Worm (Caenorhabditis elegans) whole organism, L1 larva: Measurements from ENCODE around the gene msp-78.

Experiments used
- C04F5.9 ChIP-seq: sonication (generic microtip); optimal IDR thresholded peaks from 2 replicates; lab custom pipeline; 2016; ENCODE audit warnings: missing genetic modification characterization, missing compliant biosample characterization
- F16B12.6 ChIP-seq: fragments of 150-350 bp; optimal IDR thresholded peaks from 2 replicates; lab custom pipeline; 2014; ENCODE audit warnings: missing biosample characterization, missing genetic modification characterization
- aly-2 ChIP-seq: fragments of 150-350 bp; optimal IDR thresholded peaks from 2 replicates; lab custom pipeline; 2014; ENCODE audit warnings: missing biosample characterization, missing genetic modification characterization
- blmp-1 ChIP-seq: fragments of 150-350 bp; optimal IDR thresholded peaks from 2 replicates; lab custom pipeline; 2014; ENCODE audit warnings: missing biosample characterization, missing genetic modification characterization
- ceh-63 ChIP-seq: fragments of 200-800 bp; sonication (Bioruptor generic); optimal IDR thresholded peaks from 2 replicates; lab custom pipeline; 2018; ENCODE audit warnings: mild to moderate bottlenecking, missing genetic modification characterization, missing compliant biosample characterization
- ceh-88 ChIP-seq: fragments of 200-800 bp; sonication (Bioruptor generic); IDR thresholded peaks from 2 replicates; pipeline ENCODE4 v1.3.6; 2022; ENCODE audit warnings: missing genetic modification characterization, missing compliant biosample characterization
- ceh-90 ChIP-seq: sonication (generic microtip); optimal IDR thresholded peaks from 2 replicates; lab custom pipeline; 2016; ENCODE audit warnings: missing genetic modification characterization, missing compliant biosample characterization
- dsc-1 ChIP-seq: sonication (generic microtip); optimal IDR thresholded peaks from 2 replicates; lab custom pipeline; 2016; ENCODE audit warnings: mild to moderate bottlenecking, missing genetic modification characterization, missing compliant biosample characterization
- efl-3 ChIP-seq: fragments of 200-800 bp; sonication (Bioruptor generic); optimal IDR thresholded peaks from 2 replicates; lab custom pipeline; 2018; ENCODE audit warnings: mild to moderate bottlenecking, missing genetic modification characterization, missing compliant biosample characterization
- elt-2 ChIP-seq: sonication (generic microtip); optimal IDR thresholded peaks from 2 replicates; lab custom pipeline; 2016; ENCODE audit warnings: missing genetic modification characterization, mild to moderate bottlenecking, inconsistent platforms, missing compliant biosample characterization, missing genetic modification reagents
- fkh-10 ChIP-seq: sonication (generic microtip); optimal IDR thresholded peaks from 2 replicates; lab custom pipeline; 2017; ENCODE audit warnings: missing biosample characterization, missing genetic modification reagents, missing genetic modification characterization
- grh-1 ChIP-seq: fragments of 200-800 bp; sonication (Bioruptor generic); IDR thresholded peaks from 2 replicates; pipeline ENCODE4 v1.3.6; 2022; ENCODE audit warnings: missing genetic modification reagents, missing genetic modification characterization, missing compliant biosample characterization
- irx-1 ChIP-seq: sonication (generic microtip); optimal IDR thresholded peaks from 2 replicates; lab custom pipeline; 2016; ENCODE audit warnings: missing genetic modification characterization, missing compliant biosample characterization
- isw-1 ChIP-seq: fragments of 200-800 bp; sonication (Bioruptor generic); IDR thresholded peaks from 2 replicates; pipeline ENCODE4 v1.3.6; 2022; ENCODE audit warnings: missing genetic modification characterization, missing compliant biosample characterization
- jun-1 ChIP-seq: fragments of 150-350 bp; optimal IDR thresholded peaks from 2 replicates; lab custom pipeline; 2014; ENCODE audit warnings: missing biosample characterization, missing genetic modification reagents, missing genetic modification characterization
- lin-39 ChIP-seq: fragments of 150-350 bp; optimal IDR thresholded peaks from 2 replicates; lab custom pipeline; 2014; ENCODE audit warnings: missing biosample characterization, missing genetic modification reagents, missing genetic modification characterization
- mdl-1 ChIP-seq, 2 experiments: fragments of 150-350 bp; optimal IDR thresholded peaks; 2 replicates each; lab custom pipeline; 2014 to 2017; ENCODE audit warnings: missing biosample characterization in 2 of 2, missing genetic modification characterization in 2 of 2, inconsistent platforms in 1 of 2
- mef-2 ChIP-seq: fragments of 150-350 bp; optimal IDR thresholded peaks from 2 replicates; lab custom pipeline; 2014; ENCODE audit warnings: missing biosample characterization, missing genetic modification characterization
- mep-1 ChIP-seq: fragments of 150-350 bp; optimal IDR thresholded peaks from 2 replicates; lab custom pipeline; 2014; ENCODE audit warnings: missing biosample characterization, missing genetic modification characterization
- nhr-19 ChIP-seq: fragments of 200-800 bp; sonication (Bioruptor generic); conservative IDR thresholded peaks from 2 replicates; pipeline ENCODE4 v1.3.6; 2022; ENCODE audit warnings: missing genetic modification characterization, missing compliant biosample characterization
- nhr-20 ChIP-seq: sonication (generic microtip); optimal IDR thresholded peaks from 2 replicates; lab custom pipeline; 2016; ENCODE audit warnings: mild to moderate bottlenecking, missing genetic modification characterization, missing compliant biosample characterization
- nhr-28 ChIP-seq: fragments of 150-350 bp; optimal IDR thresholded peaks from 2 replicates; lab custom pipeline; 2014; ENCODE audit warnings: missing biosample characterization, missing genetic modification characterization
- nhr-71 ChIP-seq: sonication (generic microtip); optimal IDR thresholded peaks from 2 replicates; lab custom pipeline; 2016; ENCODE audit warnings: mild to moderate bottlenecking, missing genetic modification characterization, moderate library complexity, missing compliant biosample characterization
- nhr-84 ChIP-seq: sonication (generic microtip); optimal IDR thresholded peaks from 2 replicates; lab custom pipeline; 2017; ENCODE audit warnings: missing biosample characterization, missing genetic modification characterization
- nhr-85 ChIP-seq: sonication (generic microtip); peaks from one replicate; lab custom pipeline; 2016; ENCODE audit warnings: missing genetic modification characterization, inconsistent platforms, missing compliant biosample characterization
- nhr-90 ChIP-seq: sonication (generic microtip); optimal IDR thresholded peaks from 2 replicates; lab custom pipeline; 2016; ENCODE audit warnings: mild to moderate bottlenecking, missing genetic modification characterization, missing compliant biosample characterization; ENCODE audit not compliant: poor library complexity
- pqm-1 ChIP-seq: sonication (generic microtip); optimal IDR thresholded peaks from 3 replicates; lab custom pipeline; 2017; ENCODE audit warnings: missing biosample characterization, missing genetic modification characterization
- snu-23 ChIP-seq: sonication (generic microtip); optimal IDR thresholded peaks from 2 replicates; lab custom pipeline; 2016; ENCODE audit warnings: missing genetic modification characterization, missing compliant biosample characterization
- sox-4 ChIP-seq: sonication (generic microtip); optimal IDR thresholded peaks from 2 replicates; lab custom pipeline; 2016; ENCODE audit warnings: missing genetic modification characterization, missing compliant biosample characterization
- sptf-1 ChIP-seq: fragments of 150-350 bp; optimal IDR thresholded peaks from 2 replicates; lab custom pipeline; 2014; ENCODE audit warnings: missing biosample characterization, missing genetic modification characterization
- swsn-7 ChIP-seq: sonication (generic microtip); optimal IDR thresholded peaks from 2 replicates; lab custom pipeline; 2016; ENCODE audit warnings: missing genetic modification characterization, missing compliant biosample characterization
- tbx-2 ChIP-seq: sonication (generic microtip); optimal IDR thresholded peaks from 2 replicates; lab custom pipeline; 2016; ENCODE audit warnings: missing genetic modification characterization, missing compliant biosample characterization
- tlp-1 ChIP-seq: fragments of 150-350 bp; optimal IDR thresholded peaks from 2 replicates; lab custom pipeline; 2014; ENCODE audit warnings: missing biosample characterization, missing genetic modification characterization
- unc-130 ChIP-seq: fragments of 150-350 bp; optimal IDR thresholded peaks from 2 replicates; lab custom pipeline; 2017; ENCODE audit warnings: missing biosample characterization, missing genetic modification characterization, inconsistent platforms
- unc-30 ChIP-seq: sonication (generic microtip); optimal IDR thresholded peaks from 2 replicates; lab custom pipeline; 2017; ENCODE audit warnings: missing biosample characterization, missing genetic modification characterization
- unc-86 ChIP-seq: sonication (generic microtip); optimal IDR thresholded peaks from 2 replicates; lab custom pipeline; 2016; ENCODE audit warnings: missing genetic modification characterization, missing compliant biosample characterization
- vab-15 ChIP-seq: sonication (generic microtip); optimal IDR thresholded peaks from 2 replicates; lab custom pipeline; 2017; ENCODE audit warnings: missing genotype, mild to moderate bottlenecking, missing genetic modification characterization, missing compliant biosample characterization
- xbp-1 ChIP-seq: sonication (generic microtip); optimal IDR thresholded peaks from 2 replicates; lab custom pipeline; 2016; ENCODE audit warnings: missing genetic modification characterization, missing compliant biosample characterization
- zag-1 ChIP-seq: fragments of 150-350 bp; optimal IDR thresholded peaks from 2 replicates; lab custom pipeline; 2014; ENCODE audit warnings: missing biosample characterization, missing genetic modification characterization
- zip-4 ChIP-seq: fragments of 200-800 bp; sonication (Bioruptor generic); optimal IDR thresholded peaks from 2 replicates; lab custom pipeline; 2018; ENCODE audit warnings: mild to moderate bottlenecking, missing genetic modification characterization, moderate library complexity, missing compliant biosample characterization
- ztf-4 ChIP-seq: fragments of 150-350 bp; optimal IDR thresholded peaks from 2 replicates; lab custom pipeline; 2014; ENCODE audit warnings: missing biosample characterization, missing genetic modification characterization

Gene msp-78

ce11 chrIV:9784689-9785088 lies 14.8 kb downstream of the msp-78 start, which contains the start of gene sre-4:
sre-4 (minus strand) TSS chrIV:9784789.
- TF ChIP-seq elt-2 (tag; lab: Kevin White, UChicago) (no peak), dsc-1 (tag; lab: Kevin White, UChicago) (peak; percentile 9)

ce11 chrIV:9789496-9789895 lies 19.6 kb downstream of the msp-78 start, which contains the start of gene T13F2.4:
T13F2.4 (plus strand) TSS chrIV:9789796.
- TF ChIP-seq nhr-19 = no peak
- TF ChIP-seq ztf-4 (tag; lab: Kevin White, UChicago) = no peak
- TF ChIP-seq nhr-84 (tag; lab: Kevin White, UChicago) = no peak
- TF ChIP-seq ceh-63 (GFP tag; lab: Kevin White, UChicago) = no peak
- TF ChIP-seq ceh-88 (GFP tag; lab: Robert Waterston, UW) = no peak
- no peak for TF ChIP-seq sptf-1 (tag; lab: Kevin White, UChicago)
- no peak for TF ChIP-seq zip-4 (GFP tag; lab: Kevin White, UChicago)
- TF ChIP-seq xbp-1 (tag; lab: Kevin White, UChicago) = no peak
- no peak for TF ChIP-seq elt-2 (tag; lab: Kevin White, UChicago)
- no peak for TF ChIP-seq nhr-90
- TF ChIP-seq nhr-28 (tag; lab: Kevin White, UChicago) = no peak
- no peak for TF ChIP-seq isw-1
- TF ChIP-seq C04F5.9 (tag; lab: Kevin White, UChicago) = no peak
- no peak for TF ChIP-seq mep-1 (tag; lab: Kevin White, UChicago)
- no peak for TF ChIP-seq unc-130 (tag; lab: Kevin White, UChicago)
- TF ChIP-seq, all 84 proteins: peak for 0

- TF ChIP-seq snu-23 (GFP tag; lab: Kevin White, UChicago) = peak; percentile 22
- TF ChIP-seq vab-15 (tag; lab: Kevin White, UChicago) = peak; percentile 66
- TF ChIP-seq tbx-2 (tag; lab: Kevin White, UChicago) = peak; percentile 15
- TF ChIP-seq tlp-1 (tag; lab: Kevin White, UChicago) = no peak
- TF ChIP-seq nhr-20 (tag; lab: Kevin White, UChicago) = peak; percentile 17
- TF ChIP-seq mef-2 = no peak
- peak; percentile 17 for TF ChIP-seq blmp-1 (tag; lab: Kevin White, UChicago)
- TF ChIP-seq unc-30 (tag; lab: Kevin White, UChicago) = no peak
- peak; percentile 42 for TF ChIP-seq irx-1 (tag; lab: Kevin White, UChicago)
- TF ChIP-seq mdl-1 (tag; optimal IDR thresholded peaks at IDR 0.05; lab: Kevin White, UChicago) = no peak
- no peak for TF ChIP-seq jun-1 (tag; lab: Kevin White, UChicago)
- TF ChIP-seq aly-2 (tag; lab: Kevin White, UChicago) = no peak
- TF ChIP-seq zip-4 (GFP tag; lab: Kevin White, UChicago) = no peak
- no peak for TF ChIP-seq sox-4 (tag; lab: Kevin White, UChicago)
- no peak for TF ChIP-seq grh-1 (GFP tag; lab: Robert Waterston, UW)
- TF ChIP-seq efl-3 = peak; percentile 34
- peak; percentile 47 for TF ChIP-seq lin-39
- no peak for TF ChIP-seq fkh-10 (GFP tag; lab: Kevin White, UChicago)
- no peak for TF ChIP-seq F16B12.6 (tag; lab: Kevin White, UChicago)
- TF ChIP-seq unc-86 (tag; lab: Kevin White, UChicago) = no peak
- TF ChIP-seq pqm-1 (tag; lab: Kevin White, UChicago) = no peak
- no peak for TF ChIP-seq zag-1 (tag; lab: Kevin White, UChicago)
- TF ChIP-seq nhr-71 = peak; percentile 39
- no peak for TF ChIP-seq ceh-90 (tag; lab: Kevin White, UChicago)
- no peak for TF ChIP-seq swsn-7 (tag; lab: Kevin White, UChicago)
- TF ChIP-seq nhr-85 = peak; percentile 86
Measured at ce11 chrIV:9790708-9791107, 20.9 kb downstream of the msp-78 start.
